Worm (Caenorhabditis elegans): ENCODE data around the gene Y54G2A.19.

Y54G2A.19 gene

ce11 chrIV:2851625-2852024 lies 42.9 kb downstream of the Y54G2A.19 start:
- no peak for TF ChIP-seq lin-26 (GFP tag; IDR thresholded peaks at IDR 0.05)
- TF ChIP-seq F49E8.2 (tag; optimal IDR thresholded peaks at IDR 0.05; ENCODE audit: insufficient read depth), result no peak
- no peak for TF ChIP-seq ztf-3 (GFP tag; optimal IDR thresholded peaks at IDR 0.05)
- no peak for TF ChIP-seq F57A8.1 (GFP tag; optimal IDR thresholded peaks at IDR 0.05)
- TF ChIP-seq nhr-120 (GFP tag; IDR thresholded peaks at IDR 0.05), result no peak
- TF ChIP-seq aptf-2 (GFP tag; conservative IDR thresholded peaks at IDR 0.05), result no peak
- TF ChIP-seq hmg-20 (GFP tag; IDR thresholded peaks at IDR 0.05), result no peak
- TF ChIP-seq let-526 (GFP tag; IDR thresholded peaks at IDR 0.05), result no peak
- TF ChIP-seq hmg-1.2 (GFP tag; IDR thresholded peaks at IDR 0.05), result no peak
- TF ChIP-seq lag-1 (GFP tag; IDR thresholded peaks at IDR 0.05), result no peak
- TF ChIP-seq sea-2 (GFP tag; IDR thresholded peaks at IDR 0.05), result no peak
- TF ChIP-seq lsy-27 (tag; optimal IDR thresholded peaks at IDR 0.05; ENCODE audit: borderline replicate concordance, insufficient read depth), result no peak
- no peak for TF ChIP-seq attf-5 (GFP tag; optimal IDR thresholded peaks at IDR 0.05)
- TF ChIP-seq nfya-2 (GFP tag; IDR thresholded peaks at IDR 0.05), result no peak
- TF ChIP-seq pha-4 (tag; optimal IDR thresholded peaks at IDR 0.05), result no peak
- no peak for TF ChIP-seq Y67H2A.10 (GFP tag; conservative IDR thresholded peaks at IDR 0.05)
- no peak for TF ChIP-seq rcor-1 (GFP tag; IDR thresholded peaks at IDR 0.05)
- no peak for TF ChIP-seq ZK185.1 (tag; optimal IDR thresholded peaks at IDR 0.05; ENCODE audit: poor library complexity, severe bottlenecking)

DNA sequence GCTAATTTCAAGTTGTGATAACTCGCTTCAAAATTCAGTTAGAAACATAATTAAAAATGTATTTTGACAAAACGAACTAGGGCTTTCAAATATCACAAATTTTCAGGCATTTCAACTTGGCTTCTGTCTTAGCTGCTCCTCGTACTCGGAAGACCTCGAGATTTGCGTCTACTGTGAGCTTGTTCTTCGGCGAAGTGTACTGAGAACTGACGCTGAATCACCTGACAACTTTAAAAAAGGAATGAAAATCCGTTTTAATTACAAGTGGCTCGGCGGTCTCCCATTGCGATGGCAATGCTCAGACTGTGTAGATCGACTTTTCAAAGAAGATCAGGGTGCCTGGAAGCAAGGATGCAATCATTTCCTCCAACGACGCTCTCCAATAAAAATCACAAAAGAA lies 43.9 kb downstream of the Y54G2A.19 start, which contains the start of gene clec-85:
Gene clec-85, plus strand, starts transcription at position 301 of the 400 bp plus-strand sequence.
- TF ChIP-seq madf-10 (tag; optimal IDR thresholded peaks at IDR 0.05) (no peak), lin-54 (GFP tag; optimal IDR thresholded peaks at IDR 0.05) (no peak), nhr-179 (tag; optimal IDR thresholded peaks at IDR 0.05) (no peak), bed-1 (GFP tag; IDR thresholded peaks at IDR 0.05) (no peak), K12H6.12 (tag; optimal IDR thresholded peaks at IDR 0.05) (no peak), mxl-1 (tag; optimal IDR thresholded peaks at IDR 0.05) (no peak), nhr-80 (tag; optimal IDR thresholded peaks at IDR 0.05) (no peak), ekl-4 (GFP tag; IDR thresholded peaks at IDR 0.05) (no peak), snpc-3.4 (tag; optimal IDR thresholded peaks at IDR 0.05) (no peak), C06A6.2 (GFP tag; conservative IDR thresholded peaks at IDR 0.05) (no peak), hrde-1 (tag; optimal IDR thresholded peaks at IDR 0.05; ENCODE audit: borderline replicate concordance) (no peak), sdz-38 (tag; optimal IDR thresholded peaks at IDR 0.05) (no peak), B0261.1 (tag; optimal IDR thresholded peaks at IDR 0.05) (no peak), egl-44 (GFP tag; IDR thresholded peaks at IDR 0.05) (no peak), ama-1 (optimal IDR thresholded peaks at IDR 0.05) (no peak), ama-1 (GFP tag; optimal IDR thresholded peaks at IDR 0.05) (no peak), pha-4 (tag; optimal IDR thresholded peaks at IDR 0.05) (no peak), rec-8 (tag; optimal IDR thresholded peaks at IDR 0.05) (no peak), attf-3 (GFP tag; conservative IDR thresholded peaks at IDR 0.05) (no peak)

ce11 chrIV:2849269-2849668 lies 45.3 kb downstream of the Y54G2A.19 start:
- TF ChIP-seq cebp-2 (GFP tag; IDR thresholded peaks at IDR 0.05) (0 out of 2 replicates have a peak, but pooled peaks have one; percentile 26), repo-1 (tag; optimal IDR thresholded peaks at IDR 0.05) (no peak), zfh-2 (GFP tag; conservative IDR thresholded peaks at IDR 0.05) (peak; percentile 64), snpc-4 (GFP tag; optimal IDR thresholded peaks at IDR 0.05) (no peak), snpc-4 (tag; optimal IDR thresholded peaks at IDR 0.05) (peak in 1 of 4 experiments; percentile 78)
